Worm (Caenorhabditis elegans) whole organism, mixed stage, embryonic: Measurements from ENCODE around the gene col-116.

Experiments
- elt-3 ChIP-seq: fragments of 150-350 bp; optimal IDR thresholded peaks from 2 replicates; lab custom pipeline; 2014; ENCODE audit warnings: missing biosample characterization, missing genetic modification characterization
- mab-5 ChIP-seq: fragments of 150-350 bp; optimal IDR thresholded peaks from 2 replicates; lab custom pipeline; 2014; ENCODE audit warnings: missing biosample characterization, missing genetic modification characterization
- mep-1 ChIP-seq: fragments of 150-350 bp; optimal IDR thresholded peaks from 2 replicates; lab custom pipeline; 2017; ENCODE audit warnings: missing biosample characterization, missing genetic modification reagents, missing genetic modification characterization, inconsistent platforms
- mls-2 ChIP-seq: sonication (generic microtip); optimal IDR thresholded peaks from 2 replicates; lab custom pipeline; 2016; ENCODE audit warnings: mild to moderate bottlenecking, missing genetic modification characterization, moderate library complexity, missing compliant biosample characterization
- nhr-28 ChIP-seq: fragments of 150-350 bp; optimal IDR thresholded peaks from 2 replicates; lab custom pipeline; 2014; ENCODE audit warnings: missing biosample characterization, missing genetic modification characterization
- nhr-76 ChIP-seq: sonication (generic microtip); optimal IDR thresholded peaks from 2 replicates; lab custom pipeline; 2017; ENCODE audit warnings: missing biosample characterization, missing genetic modification characterization
- snpc-4 ChIP-seq: fragments of 150-350 bp; optimal IDR thresholded peaks from 2 replicates; lab custom pipeline; 2014; ENCODE audit warnings: missing biosample characterization, missing genetic modification characterization

DNA sequence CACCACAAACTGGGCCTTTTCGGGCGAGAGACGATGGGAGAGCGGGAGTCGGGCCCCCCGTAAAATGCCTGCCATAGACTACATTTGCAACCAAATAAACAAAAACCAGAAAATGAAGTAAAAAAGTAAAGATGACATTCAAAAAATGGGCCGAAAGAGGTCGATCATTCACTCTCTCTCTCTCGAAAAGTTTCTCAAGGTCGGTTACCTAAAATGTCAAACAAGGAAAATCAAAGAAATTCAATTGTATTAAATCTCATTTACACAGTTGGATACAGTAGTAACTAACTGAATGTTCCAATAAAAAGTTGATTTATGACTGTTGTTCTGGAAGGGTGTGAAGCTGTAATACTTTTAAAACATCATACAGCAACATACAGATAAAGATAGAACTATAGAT, 36.9 kb upstream of the col-116 start:
- TF ChIP-seq mab-5 (tag; lab: Kevin White, UChicago) = no peak
- TF ChIP-seq nhr-76 = no peak
- TF ChIP-seq mep-1 (tag; lab: Kevin White, UChicago) = no peak
- TF ChIP-seq snpc-4 (tag; lab: Kevin White, UChicago) = no peak
- no peak for TF ChIP-seq elt-3
- TF ChIP-seq mls-2 = no peak
- TF ChIP-seq nhr-28 (tag; lab: Kevin White, UChicago) = no peak
